Worm (Caenorhabditis elegans): ENCODE results near the gene T28A8.8.

- TF ChIP-seq hmg-11 (tag; optimal IDR thresholded peaks at IDR 0.05) (no peak), unc-62 (GFP tag; optimal IDR thresholded peaks at IDR 0.05) (no peak), ama-1 (optimal IDR thresholded peaks at IDR 0.05) (no peak), egl-5 (tag; optimal IDR thresholded peaks at IDR 0.05) (no peak), pha-4 (tag; optimal IDR thresholded peaks at IDR 0.05) (no peak), fos-1 (tag; optimal IDR thresholded peaks at IDR 0.05) (no peak), nhr-237 (tag; optimal IDR thresholded peaks at IDR 0.05) (no peak), lin-39 (tag; optimal IDR thresholded peaks at IDR 0.05) (no peak), jun-1 (tag; optimal IDR thresholded peaks at IDR 0.05) (no peak), nhr-28 (tag; optimal IDR thresholded peaks at IDR 0.05) (no peak), unc-39 (tag; optimal IDR thresholded peaks at IDR 0.05) (no peak)
Measured at ce11 chrIII:13502513-13502912, at the start of gene T28A8.8.
